Worm (Caenorhabditis elegans) whole organism, midembryonic: ENCODE data around the gene acl-14.

Experiments
- T22C8.4 ChIP-seq: fragments of 200-800 bp; sonication (Bioruptor generic); IDR thresholded peaks from 2 replicates; pipeline ENCODE4 v1.3.6; 2022; ENCODE audit warnings: missing genetic modification characterization, missing compliant biosample characterization
- cog-1 ChIP-seq: sonication (generic microtip); optimal IDR thresholded peaks from 2 replicates; lab custom pipeline; 2016; ENCODE audit warnings: missing genetic modification characterization, missing compliant biosample characterization
- flt-1 ChIP-seq: fragments of 200-800 bp; sonication (Bioruptor generic); IDR thresholded peaks from 2 replicates; pipeline ENCODE4 v1.3.6; 2022; ENCODE audit warnings: missing genetic modification characterization, missing compliant biosample characterization
- klf-2 ChIP-seq: fragments of 200-800 bp; sonication (Bioruptor generic); conservative IDR thresholded peaks from 2 replicates; pipeline ENCODE4 v1.3.6; 2022; ENCODE audit warnings: missing genetic modification reagents, missing genetic modification characterization, missing compliant biosample characterization
- med-1 ChIP-seq: sonication (generic microtip); optimal IDR thresholded peaks from 2 replicates; lab custom pipeline; 2017; ENCODE audit warnings: missing genetic modification characterization, mild to moderate bottlenecking, missing compliant biosample characterization, antibody characterized with exemption, missing genetic modification reagents; ENCODE audit not compliant: insufficient read depth
- ref-1 ChIP-seq: fragments of 200-800 bp; sonication (Bioruptor generic); conservative IDR thresholded peaks from 2 replicates; pipeline ENCODE4 v1.3.6; 2022; ENCODE audit warnings: missing genetic modification reagents, missing genetic modification characterization, missing compliant biosample characterization
- tab-1 ChIP-seq: fragments of 200-800 bp; sonication (Bioruptor generic); IDR thresholded peaks from 2 replicates; pipeline ENCODE4 v1.3.6; 2022; ENCODE audit warnings: missing genetic modification characterization, missing compliant biosample characterization
- ztf-23 ChIP-seq: fragments of 200-800 bp; sonication (Bioruptor generic); IDR thresholded peaks from 2 replicates; pipeline ENCODE4 v1.3.6; 2022; ENCODE audit warnings: missing genetic modification reagents, missing genetic modification characterization, missing compliant biosample characterization
- ztf-29 ChIP-seq: fragments of 200-800 bp; sonication (Bioruptor generic); IDR thresholded peaks from 2 replicates; pipeline ENCODE4 v1.3.6; 2022; ENCODE audit warnings: missing genetic modification reagents, missing genetic modification characterization, missing compliant biosample characterization

ce11 chrV:9340318-9340717 is 6.9 kb upstream of the acl-14 start:
- TF ChIP-seq ztf-23: no peak; the same call in 1 of the 2 replicates
- TF ChIP-seq ztf-29 (GFP tag; lab: Robert Waterston, UW): no peak
- no peak for TF ChIP-seq med-1 (GFP tag; lab: Kevin White, UChicago)
- no peak for TF ChIP-seq flt-1 (GFP tag; lab: Robert Waterston, UW)
- no peak for TF ChIP-seq ref-1 (GFP tag; lab: Robert Waterston, UW)
- TF ChIP-seq klf-2 (GFP tag; lab: Robert Waterston, UW): no peak
- no peak for TF ChIP-seq T22C8.4 (GFP tag; lab: Robert Waterston, UW)
- no peak for TF ChIP-seq cog-1
- 0 out of 2 replicates have a peak, but pooled peaks have one; percentile 8 for TF ChIP-seq tab-1
